Worm (Caenorhabditis elegans) whole organism, late embryonic: ENCODE data around the gene F42G8.8.

Experiments
- ama-1 ChIP-seq: fragments of 150-350 bp; optimal IDR thresholded peaks from 2 replicates; lab custom pipeline; 2014
- ceh-18 ChIP-seq: sonication (generic microtip); optimal IDR thresholded peaks from 2 replicates; lab custom pipeline; 2016; ENCODE audit warnings: missing genetic modification characterization, missing compliant biosample characterization
- ceh-9 ChIP-seq: sonication (generic microtip); optimal IDR thresholded peaks from 2 replicates; lab custom pipeline; 2016; ENCODE audit warnings: mild to moderate bottlenecking, missing genetic modification characterization, inconsistent platforms, missing compliant biosample characterization
- dve-1 ChIP-seq: sonication (generic microtip); optimal IDR thresholded peaks from 2 replicates; lab custom pipeline; 2017; ENCODE audit warnings: antibody characterized with exemption, mild to moderate bottlenecking, missing genetic modification characterization, missing compliant biosample characterization
- hlh-8 ChIP-seq: sonication (generic microtip); optimal IDR thresholded peaks from 2 replicates; lab custom pipeline; 2016; ENCODE audit warnings: missing genotype, missing genetic modification characterization, missing compliant biosample characterization
- madf-2 ChIP-seq: sonication (generic microtip); optimal IDR thresholded peaks from 2 replicates; lab custom pipeline; 2017; ENCODE audit warnings: missing genetic modification characterization, missing compliant biosample characterization
- nfya-1 ChIP-seq: sonication (generic microtip); optimal IDR thresholded peaks from 2 replicates; lab custom pipeline; 2017; ENCODE audit warnings: missing genetic modification characterization, mild to moderate bottlenecking, missing compliant biosample characterization, antibody characterized with exemption, moderate library complexity
- nhr-11 ChIP-seq: fragments of 150-350 bp; optimal IDR thresholded peaks from 2 replicates; lab custom pipeline; 2014; ENCODE audit warnings: missing biosample characterization, missing genetic modification characterization
- pha-4 ChIP-seq: fragments of 150-350 bp; optimal IDR thresholded peaks from 2 replicates; lab custom pipeline; 2018; ENCODE audit warnings: missing biosample characterization, missing genetic modification reagents, missing genetic modification characterization
- ref-2 ChIP-seq: sonication (generic microtip); optimal IDR thresholded peaks from 2 replicates; lab custom pipeline; 2016; ENCODE audit warnings: missing genetic modification characterization, missing compliant biosample characterization
- sox-4 ChIP-seq: sonication (generic microtip); optimal IDR thresholded peaks from 2 replicates; lab custom pipeline; 2017; ENCODE audit warnings: mild to moderate bottlenecking, missing genetic modification characterization, inconsistent platforms, missing compliant biosample characterization
- unc-3 ChIP-seq, 2 experiments: fragments of 200-800 bp in 1 of 2; sonication (Bioruptor generic) in 1 of 2; sonication (generic microtip) in 1 of 2; conservative IDR thresholded peaks in 1 of 2; optimal IDR thresholded peaks in 1 of 2; 2 replicates each; pipeline versions ENCODE4 v1.3.6 to Lab custom; 2016 to 2022; ENCODE audit warnings: missing compliant biosample characterization in 2 of 2, missing genetic modification characterization in 2 of 2, missing genetic modification reagents in 1 of 2
- unc-55 ChIP-seq: sonication (generic microtip); optimal IDR thresholded peaks from 2 replicates; lab custom pipeline; 2017; ENCODE audit warnings: missing biosample characterization, missing genetic modification reagents, missing genetic modification characterization

- no peak for TF ChIP-seq hlh-8 (tag; lab: Kevin White, UChicago)
- no peak for TF ChIP-seq unc-55 (GFP tag; lab: Kevin White, UChicago)
- no peak for TF ChIP-seq sox-4 (tag; lab: Kevin White, UChicago)
- TF ChIP-seq nhr-11 (tag; lab: Kevin White, UChicago) = no peak
- TF ChIP-seq madf-2 (tag; lab: Kevin White, UChicago) = no peak
- TF ChIP-seq ref-2 (tag; lab: Kevin White, UChicago) = no peak
- TF ChIP-seq unc-3 (GFP tag; conservative IDR thresholded peaks at IDR 0.05; lab: Robert Waterston, UW) = no peak
- TF ChIP-seq unc-3 (tag; optimal IDR thresholded peaks at IDR 0.05; lab: Kevin White, UChicago) = no peak
- TF ChIP-seq ama-1 = no peak
- TF ChIP-seq nfya-1 = no peak
- no peak for TF ChIP-seq dve-1
- no peak for TF ChIP-seq ceh-9 (tag; lab: Kevin White, UChicago)
- TF ChIP-seq ceh-18 (tag; lab: Kevin White, UChicago) = no peak
- no peak for TF ChIP-seq pha-4 (tag; lab: Kevin White, UChicago)
Observed at ce11 chrIV:8107502-8107901, 11.4 kb upstream of the F42G8.8 start, which contains the start of gene rabs-5.
